Worm (Caenorhabditis elegans): Measurements from ENCODE around the gene K10H10.6.

DNA sequence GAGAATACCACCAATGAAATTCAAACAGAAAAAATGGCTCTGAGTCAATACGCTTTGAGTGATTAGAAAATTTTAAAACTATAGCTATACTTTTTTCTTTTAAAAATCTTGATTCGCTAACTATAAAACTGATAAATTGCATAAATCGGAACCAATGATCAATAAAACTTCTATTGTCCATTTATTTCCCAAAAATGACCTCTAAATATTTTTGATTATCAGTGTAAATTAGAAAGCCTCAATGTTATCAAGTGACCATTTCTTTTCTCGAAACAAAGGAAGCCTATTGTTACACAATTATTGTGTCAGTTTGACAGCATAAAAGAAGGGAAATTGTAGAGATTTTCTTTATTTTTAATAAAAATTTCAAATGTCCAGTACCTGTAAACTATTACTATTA is 3.0 kb upstream of the K10H10.6 start, which contains the start of gene K10H10.4:
- TF ChIP-seq sdc-2 (tag; optimal IDR thresholded peaks at IDR 0.05) (no peak), nhr-11 (tag; optimal IDR thresholded peaks at IDR 0.05) (no peak), madf-2 (tag; optimal IDR thresholded peaks at IDR 0.05) (no peak), gmeb-2 (tag; optimal IDR thresholded peaks at IDR 0.05) (no peak), ahr-1 (tag; optimal IDR thresholded peaks at IDR 0.05) (no peak), ceh-6 (GFP tag; optimal IDR thresholded peaks at IDR 0.05) (no peak)

All from whole organism, late embryonic.